Worm (Caenorhabditis elegans) whole organism, midembryonic: Measurements from ENCODE around the gene C03E10.3.

Source experiments
- T22C8.4 ChIP-seq: fragments of 200-800 bp; sonication (Bioruptor generic); IDR thresholded peaks from 2 replicates; pipeline ENCODE4 v1.3.6; 2022; ENCODE audit warnings: missing genetic modification characterization, missing compliant biosample characterization
- cog-1 ChIP-seq: sonication (generic microtip); optimal IDR thresholded peaks from 2 replicates; lab custom pipeline; 2016; ENCODE audit warnings: missing genetic modification characterization, missing compliant biosample characterization
- flt-1 ChIP-seq: fragments of 200-800 bp; sonication (Bioruptor generic); IDR thresholded peaks from 2 replicates; pipeline ENCODE4 v1.3.6; 2022; ENCODE audit warnings: missing genetic modification characterization, missing compliant biosample characterization
- klf-2 ChIP-seq: fragments of 200-800 bp; sonication (Bioruptor generic); conservative IDR thresholded peaks from 2 replicates; pipeline ENCODE4 v1.3.6; 2022; ENCODE audit warnings: missing genetic modification reagents, missing genetic modification characterization, missing compliant biosample characterization
- ref-1 ChIP-seq: fragments of 200-800 bp; sonication (Bioruptor generic); conservative IDR thresholded peaks from 2 replicates; pipeline ENCODE4 v1.3.6; 2022; ENCODE audit warnings: missing genetic modification reagents, missing genetic modification characterization, missing compliant biosample characterization
- ztf-29 ChIP-seq: fragments of 200-800 bp; sonication (Bioruptor generic); IDR thresholded peaks from 2 replicates; pipeline ENCODE4 v1.3.6; 2022; ENCODE audit warnings: missing genetic modification reagents, missing genetic modification characterization, missing compliant biosample characterization

DNA sequence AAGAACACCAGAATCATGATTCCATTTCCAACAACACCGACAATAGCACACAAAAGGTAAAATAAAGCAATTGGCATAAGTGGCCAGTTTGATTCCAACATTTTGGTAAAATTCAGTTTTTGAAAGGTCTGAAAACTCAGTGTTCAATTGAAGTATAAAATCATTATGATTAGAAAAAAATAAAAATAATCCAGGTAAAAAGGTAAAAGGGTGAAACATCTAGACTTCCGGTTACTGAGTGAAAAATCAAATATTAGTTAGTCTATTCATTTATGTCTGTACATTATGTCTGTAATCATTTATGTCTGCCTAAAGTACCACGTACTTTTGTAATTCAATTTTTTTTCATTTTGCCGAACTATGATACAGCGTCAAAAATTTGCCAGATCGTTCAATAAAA lies 31.2 kb upstream of the C03E10.3 start, which contains the start of gene srsx-31:
- TF ChIP-seq ref-1 (GFP tag; lab: Robert Waterston, UW) (no peak), klf-2 (GFP tag; lab: Robert Waterston, UW) (no peak), ztf-29 (GFP tag; lab: Robert Waterston, UW) (no peak), flt-1 (no peak), cog-1 (tag; lab: Kevin White, UChicago) (no peak), T22C8.4 (GFP tag; lab: Robert Waterston, UW) (no peak)
